Worm (Caenorhabditis elegans) whole organism, L4/young adult: Measurements from ENCODE around the gene tbc-12.

Source experiments
- W03F9.2 ChIP-seq: fragments of 150-350 bp; optimal IDR thresholded peaks from 2 replicates; lab custom pipeline; 2014; ENCODE audit warnings: missing biosample characterization, missing genetic modification characterization
- dao-5 ChIP-seq: sonication (generic microtip); optimal IDR thresholded peaks from 2 replicates; lab custom pipeline; 2016; ENCODE audit warnings: missing genotype, missing genetic modification characterization, moderate library complexity, missing compliant biosample characterization
- him-1 ChIP-seq: sonication (generic microtip); optimal IDR thresholded peaks from 2 replicates; lab custom pipeline; 2016; ENCODE audit warnings: missing genotype, missing genetic modification reagents, missing genetic modification characterization, missing compliant biosample characterization

ce11 chrX:2493586-2494175 lies 38.6 kb downstream of the tbc-12 start:
- TF ChIP-seq dao-5: no peak
- no peak for TF ChIP-seq him-1 (tag; lab: Kevin White, UChicago)
- no peak for TF ChIP-seq W03F9.2 (tag; lab: Kevin White, UChicago)
